Worm (Caenorhabditis elegans) whole organism, L4 larva: Measurements from ENCODE around the gene arrd-28.

Experiments
- F26F4.8 ChIP-seq: fragments of 200-800 bp; sonication (Bioruptor generic); conservative IDR thresholded peaks from 2 replicates; pipeline ENCODE4 v1.3.6; 2022; ENCODE audit warnings: missing genetic modification characterization, missing compliant biosample characterization
- F37D6.2 ChIP-seq: sonication (generic microtip); optimal IDR thresholded peaks from 2 replicates; lab custom pipeline; 2016; ENCODE audit warnings: mild to moderate bottlenecking, missing genetic modification characterization, missing compliant biosample characterization
- F44E2.7 ChIP-seq: fragments of 200-800 bp; sonication (Bioruptor generic); IDR thresholded peaks from 2 replicates; pipeline ENCODE4 v2.1.2; 2022; ENCODE audit warnings: missing genetic modification characterization, missing compliant biosample characterization
- R02D3.7 ChIP-seq: fragments of 150-350 bp; sonication (generic microtip); optimal IDR thresholded peaks from 3 replicates; lab custom pipeline; 2014; ENCODE audit warnings: missing biosample characterization, missing genetic modification characterization
- T20F7.1 ChIP-seq: fragments of 200-800 bp; sonication (Bioruptor generic); optimal IDR thresholded peaks from 2 replicates; lab custom pipeline; 2018; ENCODE audit warnings: mild to moderate bottlenecking, missing genetic modification characterization, missing compliant biosample characterization
- Y5F2A.4 ChIP-seq: fragments of 200-800 bp; sonication (Bioruptor generic); optimal IDR thresholded peaks from 2 replicates; lab custom pipeline; 2018; ENCODE audit warnings: mild to moderate bottlenecking, missing genetic modification characterization, missing compliant biosample characterization
- aha-1 ChIP-seq: fragments of 150-350 bp; peaks from one replicate; lab custom pipeline; 2014; ENCODE audit warnings: missing biosample characterization, missing genetic modification characterization
- aly-2 ChIP-seq: sonication (generic microtip); optimal IDR thresholded peaks from 2 replicates; lab custom pipeline; 2018; ENCODE audit warnings: missing biosample characterization, missing genetic modification characterization
- arid-1 ChIP-seq: fragments of 200-800 bp; sonication (Bioruptor generic); conservative IDR thresholded peaks from 2 replicates; pipeline ENCODE4 v1.3.6; 2022; ENCODE audit warnings: missing genetic modification reagents, missing genetic modification characterization, missing compliant biosample characterization
- attf-4 ChIP-seq: sonication (generic microtip); optimal IDR thresholded peaks from 3 replicates; lab custom pipeline; 2017; ENCODE audit warnings: missing biosample characterization, missing genetic modification characterization
- ceh-32 ChIP-seq: sonication (generic microtip); optimal IDR thresholded peaks from 2 replicates; lab custom pipeline; 2016; ENCODE audit warnings: mild to moderate bottlenecking, missing genetic modification characterization, missing compliant biosample characterization; ENCODE audit not compliant: poor library complexity
- cey-2 ChIP-seq: sonication (generic microtip); optimal IDR thresholded peaks from 3 replicates; lab custom pipeline; 2017; ENCODE audit warnings: missing genetic modification characterization, mild to moderate bottlenecking, missing compliant biosample characterization, antibody characterized with exemption, borderline replicate concordance; ENCODE audit not compliant: insufficient read depth
- ctbp-1 ChIP-seq: fragments of 200-800 bp; sonication (Bioruptor generic); IDR thresholded peaks from 2 replicates; pipeline ENCODE4 v1.3.6; 2022; ENCODE audit warnings: missing genetic modification reagents, missing genetic modification characterization, missing compliant biosample characterization
- daf-16 ChIP-seq, 3 experiments: sonication (generic microtip); optimal IDR thresholded peaks; 2 replicates each; lab custom pipeline; 2016 to 2017; ENCODE audit warnings: missing genetic modification characterization in 3 of 3, missing genetic modification reagents in 3 of 3, mild to moderate bottlenecking in 2 of 3, missing compliant biosample characterization in 2 of 3, missing biosample characterization in 1 of 3, moderate library complexity in 1 of 3
- dmd-6 ChIP-seq: fragments of 200-800 bp; sonication (Bioruptor generic); IDR thresholded peaks from 2 replicates; pipeline ENCODE4 v1.3.6; 2022; ENCODE audit warnings: missing genetic modification reagents, missing genetic modification characterization, missing compliant biosample characterization
- dmd-9 ChIP-seq: fragments of 200-800 bp; sonication (Bioruptor generic); IDR thresholded peaks from 2 replicates; pipeline ENCODE4 v1.3.6; 2022; ENCODE audit warnings: missing genetic modification reagents, missing genetic modification characterization, missing compliant biosample characterization
- dpl-1 ChIP-seq: fragments of 150-350 bp; optimal IDR thresholded peaks from 2 replicates; lab custom pipeline; 2014; ENCODE audit warnings: missing biosample characterization, missing genetic modification reagents, missing genetic modification characterization
- duxl-1 ChIP-seq: sonication (generic microtip); optimal IDR thresholded peaks from 2 replicates; lab custom pipeline; 2016; ENCODE audit warnings: mild to moderate bottlenecking, missing genetic modification characterization, moderate library complexity, missing compliant biosample characterization; ENCODE audit not compliant: poor library complexity
- egl-43 ChIP-seq: fragments of 200-800 bp; sonication (Bioruptor generic); IDR thresholded peaks from 2 replicates; pipeline ENCODE4 v1.3.6; 2022; ENCODE audit warnings: missing genetic modification reagents, missing genetic modification characterization, missing compliant biosample characterization
- gei-8 ChIP-seq: fragments of 200-800 bp; sonication (Bioruptor generic); optimal IDR thresholded peaks from 2 replicates; lab custom pipeline; 2018; ENCODE audit warnings: mild to moderate bottlenecking, missing genetic modification characterization, missing compliant biosample characterization
- hlh-11 ChIP-seq: fragments of 200-800 bp; sonication (Bioruptor generic); optimal IDR thresholded peaks from 2 replicates; lab custom pipeline; 2018; ENCODE audit warnings: mild to moderate bottlenecking, missing genetic modification characterization, missing compliant biosample characterization
- hlh-30 ChIP-seq: sonication (generic microtip); optimal IDR thresholded peaks from 2 replicates; lab custom pipeline; 2017; ENCODE audit warnings: antibody characterized with exemption, mild to moderate bottlenecking, missing genetic modification characterization, missing compliant biosample characterization; ENCODE audit not compliant: insufficient read depth
- jun-1 ChIP-seq: fragments of 150-350 bp; optimal IDR thresholded peaks from 2 replicates; lab custom pipeline; 2014; ENCODE audit warnings: missing biosample characterization, missing genetic modification reagents, missing genetic modification characterization
- lin-13 ChIP-seq: fragments of 150-350 bp; optimal IDR thresholded peaks from 2 replicates; lab custom pipeline; 2014; ENCODE audit warnings: missing biosample characterization, missing genetic modification reagents, missing genetic modification characterization
- madf-5 ChIP-seq, 2 experiments: fragments of 200-800 bp; sonication (Bioruptor generic); IDR thresholded peaks; 2 replicates each; pipeline ENCODE4 v1.3.6; 2022; ENCODE audit warnings: missing compliant biosample characterization in 2 of 2, missing genetic modification characterization in 2 of 2
- mdt-29 ChIP-seq: fragments of 200-800 bp; sonication (Bioruptor generic); IDR thresholded peaks from 2 replicates; pipeline ENCODE4 v1.3.6; 2022; ENCODE audit warnings: missing genetic modification reagents, missing genetic modification characterization, missing compliant biosample characterization
- mes-2 ChIP-seq: sonication (generic microtip); optimal IDR thresholded peaks from 2 replicates; lab custom pipeline; 2016; ENCODE audit warnings: missing genotype, mild to moderate bottlenecking, missing genetic modification characterization, missing compliant biosample characterization; ENCODE audit not compliant: poor library complexity, severe bottlenecking
- nhr-102 ChIP-seq: sonication (generic microtip); optimal IDR thresholded peaks from 2 replicates; lab custom pipeline; 2016; ENCODE audit warnings: mild to moderate bottlenecking, missing genetic modification characterization, moderate library complexity, missing compliant biosample characterization
- nhr-111 ChIP-seq: fragments of 200-800 bp; sonication (Bioruptor generic); optimal IDR thresholded peaks from 2 replicates; lab custom pipeline; 2018; ENCODE audit warnings: mild to moderate bottlenecking, missing genetic modification characterization, missing compliant biosample characterization
- nhr-25 ChIP-seq: sonication (generic microtip); optimal IDR thresholded peaks from 2 replicates; lab custom pipeline; 2017; ENCODE audit warnings: missing genetic modification characterization, mild to moderate bottlenecking, missing compliant biosample characterization, antibody characterized with exemption, moderate library complexity, borderline replicate concordance; ENCODE audit not compliant: insufficient read depth
- php-3 ChIP-seq: fragments of 200-800 bp; sonication (Bioruptor generic); IDR thresholded peaks from 2 replicates; pipeline ENCODE4 v1.3.6; 2022; ENCODE audit warnings: missing genetic modification reagents, missing genetic modification characterization, missing compliant biosample characterization
- saeg-2 ChIP-seq: fragments of 200-800 bp; sonication (Bioruptor generic); IDR thresholded peaks from 2 replicates; pipeline ENCODE4 v1.3.6; 2022; ENCODE audit warnings: missing genetic modification reagents, missing genetic modification characterization, missing compliant biosample characterization
- sdz-12 ChIP-seq: fragments of 200-800 bp; sonication (Bioruptor generic); optimal IDR thresholded peaks from 2 replicates; lab custom pipeline; 2018; ENCODE audit warnings: mild to moderate bottlenecking, missing genetic modification characterization, missing compliant biosample characterization
- set-16 ChIP-seq: fragments of 200-800 bp; sonication (Bioruptor generic); IDR thresholded peaks from 2 replicates; pipeline ENCODE4 v1.3.6; 2022; ENCODE audit warnings: missing genetic modification reagents, missing genetic modification characterization, missing compliant biosample characterization
- snpc-1.2 ChIP-seq: fragments of 200-800 bp; sonication (Bioruptor generic); IDR thresholded peaks from 2 replicates; pipeline ENCODE4 v1.3.6; 2022; ENCODE audit warnings: missing genetic modification reagents, missing genetic modification characterization, missing compliant biosample characterization
- snpc-4 ChIP-seq: fragments of 150-350 bp; optimal IDR thresholded peaks from 2 replicates; lab custom pipeline; 2014; ENCODE audit warnings: missing biosample characterization, missing genetic modification characterization
- spr-3 ChIP-seq: fragments of 200-800 bp; sonication (Bioruptor generic); optimal IDR thresholded peaks from 2 replicates; lab custom pipeline; 2018; ENCODE audit warnings: mild to moderate bottlenecking, missing genetic modification characterization, missing compliant biosample characterization
- tra-1 ChIP-seq: fragments of 200-800 bp; sonication (Bioruptor generic); IDR thresholded peaks from 2 replicates; pipeline ENCODE4 v1.3.6; 2022; ENCODE audit warnings: missing genetic modification reagents, missing genetic modification characterization, missing compliant biosample characterization
- vab-7 ChIP-seq: fragments of 200-800 bp; sonication (Bioruptor generic); IDR thresholded peaks from 2 replicates; pipeline ENCODE4 v1.3.6; 2022; ENCODE audit warnings: missing genetic modification reagents, missing genetic modification characterization, missing compliant biosample characterization
- zfp-2 ChIP-seq: sonication (generic microtip); optimal IDR thresholded peaks from 2 replicates; lab custom pipeline; 2016; ENCODE audit warnings: mild to moderate bottlenecking, missing genetic modification characterization, missing compliant biosample characterization
- zip-2 ChIP-seq: fragments of 150-350 bp; optimal IDR thresholded peaks from 2 replicates; lab custom pipeline; 2014; ENCODE audit warnings: missing biosample characterization, missing genetic modification characterization
- ztf-11 ChIP-seq: fragments of 150-350 bp; optimal IDR thresholded peaks from 2 replicates; lab custom pipeline; 2014; ENCODE audit warnings: missing biosample characterization, missing genetic modification characterization

The arrd-28 gene

ce11 chrX:10176295-10176694, 7.5 kb upstream of the arrd-28 start, which contains the start of gene ncs-4:
Gene ncs-4 (plus strand): TSS chrX:10176521.
- peak; percentile 37 for TF ChIP-seq hlh-11 (tag; lab: Kevin White, UChicago)
- TF ChIP-seq daf-16 (GFP tag; optimal IDR thresholded peaks at IDR 0.05; lab: Kevin White, UChicago) = peak in 1 of 2 experiments; percentile 65
- TF ChIP-seq daf-16 (tag; optimal IDR thresholded peaks at IDR 0.05; lab: Kevin White, UChicago) = no peak
- TF ChIP-seq R02D3.7 = no peak
- TF ChIP-seq, all 104 proteins: peak for 2

ce11 chrX:10182613-10183012, 1.2 kb upstream of the arrd-28 start:
- TF ChIP-seq daf-16 (GFP tag; optimal IDR thresholded peaks at IDR 0.05; lab: Kevin White, UChicago) (no peak), daf-16 (tag; optimal IDR thresholded peaks at IDR 0.05; lab: Kevin White, UChicago) (no peak), aha-1 (tag; lab: Kevin White, UChicago) (peak; percentile 93)
- TF ChIP-seq, all 104 proteins: peak for 1

ce11 chrX:10184708-10185107, 913 bp downstream of the arrd-28 start:
- TF ChIP-seq dmd-6 (GFP tag; lab: Robert Waterston, UW) (no peak), aha-1 (tag; lab: Kevin White, UChicago) (peak; percentile 90)

DNA sequence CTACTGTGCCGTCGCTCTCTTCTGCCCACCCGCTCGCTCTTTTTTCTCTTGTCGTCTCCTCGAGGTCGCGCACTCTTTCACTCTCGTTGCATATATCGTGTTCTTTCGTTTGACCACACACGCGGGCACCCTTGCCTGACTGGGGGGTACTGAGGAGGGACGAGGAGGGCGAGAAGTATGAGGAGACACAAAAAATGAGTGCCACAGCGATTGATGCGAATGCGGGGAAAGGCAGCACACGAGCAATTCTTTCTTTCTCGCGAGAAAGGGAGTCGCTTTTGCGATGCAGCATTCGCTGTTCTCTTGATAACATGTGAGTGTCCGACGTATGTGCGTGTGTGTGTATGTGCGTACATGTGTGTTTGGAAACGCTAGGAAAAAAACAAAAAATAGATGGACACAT, 4.7 kb downstream of the arrd-28 start:
- peak; percentile 33 for TF ChIP-seq zfp-2 (tag; lab: Kevin White, UChicago)
- TF ChIP-seq egl-43 (GFP tag; lab: Robert Waterston, UW) = peak; percentile 77; the same call in 1 of the 2 replicates
- TF ChIP-seq aha-1 (tag; lab: Kevin White, UChicago) = peak; percentile 97
- TF ChIP-seq vab-7 (GFP tag; lab: Robert Waterston, UW) = no peak
- TF ChIP-seq php-3 (GFP tag; lab: Robert Waterston, UW) = no peak
- TF ChIP-seq nhr-25 = peak; percentile 75
- TF ChIP-seq dpl-1 (GFP tag; lab: Kevin White, UChicago) = peak; percentile 14
- TF ChIP-seq zip-2 (tag; lab: Kevin White, UChicago) = no peak
- peak; percentile 50 for TF ChIP-seq nhr-102 (tag; lab: Kevin White, UChicago)
- peak; percentile 92 for TF ChIP-seq tra-1
- no peak for TF ChIP-seq spr-3 (GFP tag; lab: Kevin White, UChicago)
- TF ChIP-seq aly-2 (tag; lab: Kevin White, UChicago) = no peak
- peak; percentile 13 for TF ChIP-seq jun-1 (tag; lab: Kevin White, UChicago)
- peak; percentile 62 for TF ChIP-seq mes-2 (tag; lab: Kevin White, UChicago)
- no peak for TF ChIP-seq nhr-111
- no peak for TF ChIP-seq sdz-12 (GFP tag; lab: Kevin White, UChicago)
- TF ChIP-seq ztf-11 (tag; lab: Kevin White, UChicago) = no peak
- TF ChIP-seq duxl-1 = peak; percentile 43
- no peak for TF ChIP-seq Y5F2A.4 (GFP tag; lab: Kevin White, UChicago)
- no peak for TF ChIP-seq R02D3.7
- peak; percentile 74 for TF ChIP-seq ctbp-1 (GFP tag; lab: Robert Waterston, UW)
- no peak for TF ChIP-seq dmd-9
- TF ChIP-seq attf-4 (tag; lab: Kevin White, UChicago) = no peak
- peak; percentile 70 for TF ChIP-seq F37D6.2
- 0 out of 4 replicates have a peak, but pooled peaks of 1 of the 2 experiments have one; percentile 33 for TF ChIP-seq madf-5 (GFP tag; IDR thresholded peaks at IDR 0.05; lab: Robert Waterston, UW)
- peak; percentile 60 for TF ChIP-seq T20F7.1
- TF ChIP-seq gei-8 = peak; percentile 27
- no peak for TF ChIP-seq F26F4.8 (GFP tag; lab: Robert Waterston, UW)
- TF ChIP-seq snpc-1.2 (GFP tag; lab: Robert Waterston, UW) = no peak
- TF ChIP-seq set-16 (GFP tag; lab: Robert Waterston, UW) = peak; percentile 86
- no peak for TF ChIP-seq saeg-2 (GFP tag; lab: Robert Waterston, UW)
- no peak for TF ChIP-seq mdt-29
- 0 out of 2 replicates have a peak, but pooled peaks have one; percentile 6 for TF ChIP-seq arid-1 (GFP tag; lab: Robert Waterston, UW)
- TF ChIP-seq daf-16 (GFP tag; optimal IDR thresholded peaks at IDR 0.05; lab: Kevin White, UChicago) = peak in 1 of 2 experiments; percentile 64
- peak; percentile 38 for TF ChIP-seq daf-16 (tag; optimal IDR thresholded peaks at IDR 0.05; lab: Kevin White, UChicago)
- TF ChIP-seq lin-13 = peak; percentile 26
- TF ChIP-seq ceh-32 = no peak
- TF ChIP-seq F44E2.7 (GFP tag; lab: Robert Waterston, UW) = no peak
- TF ChIP-seq hlh-30 (tag; lab: Kevin White, UChicago) = peak; percentile 95
- no peak for TF ChIP-seq cey-2 (tag; lab: Kevin White, UChicago)
- no peak for TF ChIP-seq snpc-4 (tag; lab: Kevin White, UChicago)
